Worm (Caenorhabditis elegans) whole organism, L4 larva: ENCODE data around the gene F46F5.15.

Source experiments
- D1046.2 ChIP-seq: fragments of 200-800 bp; sonication (Bioruptor generic); IDR thresholded peaks from 2 replicates; pipeline ENCODE4 v1.3.6; 2022; ENCODE audit warnings: missing genetic modification characterization, missing compliant biosample characterization
- F37D6.2 ChIP-seq: sonication (generic microtip); optimal IDR thresholded peaks from 2 replicates; lab custom pipeline; 2016; ENCODE audit warnings: mild to moderate bottlenecking, missing genetic modification characterization, missing compliant biosample characterization
- F44E2.7 ChIP-seq: fragments of 200-800 bp; sonication (Bioruptor generic); IDR thresholded peaks from 2 replicates; pipeline ENCODE4 v2.1.2; 2022; ENCODE audit warnings: missing genetic modification characterization, missing compliant biosample characterization
- F49E8.2 ChIP-seq: sonication (generic microtip); optimal IDR thresholded peaks from 2 replicates; lab custom pipeline; 2016; ENCODE audit warnings: missing compliant biosample characterization, mild to moderate bottlenecking, missing genetic modification characterization, borderline replicate concordance
- T20F7.1 ChIP-seq: fragments of 200-800 bp; sonication (Bioruptor generic); optimal IDR thresholded peaks from 2 replicates; lab custom pipeline; 2018; ENCODE audit warnings: mild to moderate bottlenecking, missing genetic modification characterization, missing compliant biosample characterization
- Y75B8A.6 ChIP-seq: fragments of 200-800 bp; sonication (Bioruptor generic); IDR thresholded peaks from 2 replicates; pipeline ENCODE4 v1.3.6; 2022; ENCODE audit warnings: missing genetic modification reagents, missing genetic modification characterization, missing compliant biosample characterization
- attf-4 ChIP-seq: sonication (generic microtip); optimal IDR thresholded peaks from 3 replicates; lab custom pipeline; 2017; ENCODE audit warnings: missing biosample characterization, missing genetic modification characterization
- ceh-20 ChIP-seq: fragments of 200-800 bp; sonication (Bioruptor generic); IDR thresholded peaks from 2 replicates; pipeline ENCODE4 v1.3.6; 2022; ENCODE audit warnings: missing genetic modification reagents, missing genetic modification characterization, missing compliant biosample characterization
- ceh-32 ChIP-seq: sonication (generic microtip); optimal IDR thresholded peaks from 2 replicates; lab custom pipeline; 2016; ENCODE audit warnings: mild to moderate bottlenecking, missing genetic modification characterization, missing compliant biosample characterization; ENCODE audit not compliant: poor library complexity
- ceh-44 ChIP-seq: fragments of 200-800 bp; sonication (Bioruptor generic); IDR thresholded peaks from 2 replicates; pipeline ENCODE4 v1.3.6; 2022; ENCODE audit warnings: missing genetic modification reagents, missing genetic modification characterization, missing compliant biosample characterization
- ceh-62 ChIP-seq: sonication (generic microtip); optimal IDR thresholded peaks from 2 replicates; lab custom pipeline; 2017; ENCODE audit warnings: missing biosample characterization, missing genetic modification characterization
- ceh-82 ChIP-seq: sonication (generic microtip); optimal IDR thresholded peaks from 2 replicates; lab custom pipeline; 2017; ENCODE audit warnings: missing biosample characterization, missing genetic modification characterization
- ces-1 ChIP-seq: fragments of 150-350 bp; sonication (generic microtip); optimal IDR thresholded peaks from 4 replicates; lab custom pipeline; 2014; ENCODE audit warnings: missing biosample characterization, missing genetic modification reagents, missing genetic modification characterization
- ctbp-1 ChIP-seq: fragments of 200-800 bp; sonication (Bioruptor generic); IDR thresholded peaks from 2 replicates; pipeline ENCODE4 v1.3.6; 2022; ENCODE audit warnings: missing genetic modification reagents, missing genetic modification characterization, missing compliant biosample characterization
- dmd-6 ChIP-seq: fragments of 200-800 bp; sonication (Bioruptor generic); IDR thresholded peaks from 2 replicates; pipeline ENCODE4 v1.3.6; 2022; ENCODE audit warnings: missing genetic modification reagents, missing genetic modification characterization, missing compliant biosample characterization
- dmd-8 ChIP-seq: fragments of 200-800 bp; sonication (Bioruptor generic); IDR thresholded peaks from 2 replicates; pipeline ENCODE4 v1.3.6; 2022; ENCODE audit warnings: missing genetic modification characterization, missing compliant biosample characterization
- dmd-9 ChIP-seq: fragments of 200-800 bp; sonication (Bioruptor generic); IDR thresholded peaks from 2 replicates; pipeline ENCODE4 v1.3.6; 2022; ENCODE audit warnings: missing genetic modification reagents, missing genetic modification characterization, missing compliant biosample characterization
- dpl-1 ChIP-seq: fragments of 150-350 bp; optimal IDR thresholded peaks from 2 replicates; lab custom pipeline; 2014; ENCODE audit warnings: missing biosample characterization, missing genetic modification reagents, missing genetic modification characterization
- duxl-1 ChIP-seq: sonication (generic microtip); optimal IDR thresholded peaks from 2 replicates; lab custom pipeline; 2016; ENCODE audit warnings: mild to moderate bottlenecking, missing genetic modification characterization, moderate library complexity, missing compliant biosample characterization; ENCODE audit not compliant: poor library complexity
- egl-43 ChIP-seq: fragments of 200-800 bp; sonication (Bioruptor generic); IDR thresholded peaks from 2 replicates; pipeline ENCODE4 v1.3.6; 2022; ENCODE audit warnings: missing genetic modification reagents, missing genetic modification characterization, missing compliant biosample characterization
- gei-8 ChIP-seq: fragments of 200-800 bp; sonication (Bioruptor generic); optimal IDR thresholded peaks from 2 replicates; lab custom pipeline; 2018; ENCODE audit warnings: mild to moderate bottlenecking, missing genetic modification characterization, missing compliant biosample characterization
- hif-1 ChIP-seq, 2 experiments: sonication (generic microtip); optimal IDR thresholded peaks; 2 replicates each; lab custom pipeline; 2016 to 2017; ENCODE audit warnings: missing compliant biosample characterization in 2 of 2, missing genetic modification characterization in 2 of 2, missing genetic modification reagents in 2 of 2, missing genotype in 2 of 2, mild to moderate bottlenecking in 1 of 2
- hlh-11 ChIP-seq: fragments of 200-800 bp; sonication (Bioruptor generic); optimal IDR thresholded peaks from 2 replicates; lab custom pipeline; 2018; ENCODE audit warnings: mild to moderate bottlenecking, missing genetic modification characterization, missing compliant biosample characterization
- hlh-30 ChIP-seq: sonication (generic microtip); optimal IDR thresholded peaks from 2 replicates; lab custom pipeline; 2017; ENCODE audit warnings: antibody characterized with exemption, mild to moderate bottlenecking, missing genetic modification characterization, missing compliant biosample characterization; ENCODE audit not compliant: insufficient read depth
- jun-1 ChIP-seq: fragments of 150-350 bp; optimal IDR thresholded peaks from 2 replicates; lab custom pipeline; 2014; ENCODE audit warnings: missing biosample characterization, missing genetic modification reagents, missing genetic modification characterization
- lin-15B ChIP-seq: fragments of 150-350 bp; sonication (generic microtip); optimal IDR thresholded peaks from 3 replicates; lab custom pipeline; 2014; ENCODE audit warnings: missing biosample characterization, missing genetic modification characterization
- lin-29 ChIP-seq: fragments of 200-800 bp; sonication (Bioruptor generic); IDR thresholded peaks from 2 replicates; pipeline ENCODE4 v1.3.6; 2022; ENCODE audit warnings: missing genetic modification reagents, missing genetic modification characterization, missing compliant biosample characterization
- madf-5 ChIP-seq, 2 experiments: fragments of 200-800 bp; sonication (Bioruptor generic); IDR thresholded peaks; 2 replicates each; pipeline ENCODE4 v1.3.6; 2022; ENCODE audit warnings: missing compliant biosample characterization in 2 of 2, missing genetic modification characterization in 2 of 2
- madf-9 ChIP-seq: fragments of 200-800 bp; sonication (Bioruptor generic); conservative IDR thresholded peaks from 2 replicates; pipeline ENCODE4 v1.3.6; 2022; ENCODE audit warnings: missing genetic modification reagents, missing genetic modification characterization, missing compliant biosample characterization
- mdl-1 ChIP-seq, 2 experiments: fragments of 150-350 bp in 1 of 2; sonication (generic microtip) in 1 of 2; optimal IDR thresholded peaks; 2 replicates each; lab custom pipeline; 2014 to 2017; ENCODE audit warnings: missing biosample characterization in 2 of 2, missing genetic modification characterization in 2 of 2
- nhr-10 ChIP-seq: fragments of 150-350 bp; optimal IDR thresholded peaks from 2 replicates; lab custom pipeline; 2014; ENCODE audit warnings: missing biosample characterization, missing genetic modification characterization
- nhr-102 ChIP-seq: sonication (generic microtip); optimal IDR thresholded peaks from 2 replicates; lab custom pipeline; 2016; ENCODE audit warnings: mild to moderate bottlenecking, missing genetic modification characterization, moderate library complexity, missing compliant biosample characterization
- nhr-11 ChIP-seq: fragments of 150-350 bp; optimal IDR thresholded peaks from 2 replicates; lab custom pipeline; 2014; ENCODE audit warnings: missing biosample characterization, missing genetic modification characterization
- nhr-111 ChIP-seq: fragments of 200-800 bp; sonication (Bioruptor generic); optimal IDR thresholded peaks from 2 replicates; lab custom pipeline; 2018; ENCODE audit warnings: mild to moderate bottlenecking, missing genetic modification characterization, missing compliant biosample characterization
- nhr-237 ChIP-seq: sonication (generic microtip); optimal IDR thresholded peaks from 2 replicates; lab custom pipeline; 2017; ENCODE audit warnings: missing biosample characterization, missing genetic modification characterization
- nhr-28 ChIP-seq: fragments of 150-350 bp; optimal IDR thresholded peaks from 2 replicates; lab custom pipeline; 2014; ENCODE audit warnings: missing biosample characterization, missing genetic modification characterization
- nhr-6 ChIP-seq: fragments of 150-350 bp; optimal IDR thresholded peaks from 2 replicates; lab custom pipeline; 2014; ENCODE audit warnings: missing biosample characterization, missing genetic modification characterization
- nhr-77 ChIP-seq: fragments of 150-350 bp; optimal IDR thresholded peaks from 2 replicates; lab custom pipeline; 2014; ENCODE audit warnings: missing biosample characterization, missing genetic modification characterization
- pqm-1 ChIP-seq: sonication (generic microtip); optimal IDR thresholded peaks from 2 replicates; lab custom pipeline; 2017; ENCODE audit warnings: missing biosample characterization, missing genetic modification characterization
- sdz-12 ChIP-seq: fragments of 200-800 bp; sonication (Bioruptor generic); optimal IDR thresholded peaks from 2 replicates; lab custom pipeline; 2018; ENCODE audit warnings: mild to moderate bottlenecking, missing genetic modification characterization, missing compliant biosample characterization
- set-16 ChIP-seq: fragments of 200-800 bp; sonication (Bioruptor generic); IDR thresholded peaks from 2 replicates; pipeline ENCODE4 v1.3.6; 2022; ENCODE audit warnings: missing genetic modification reagents, missing genetic modification characterization, missing compliant biosample characterization
- snpc-1.2 ChIP-seq: fragments of 200-800 bp; sonication (Bioruptor generic); IDR thresholded peaks from 2 replicates; pipeline ENCODE4 v1.3.6; 2022; ENCODE audit warnings: missing genetic modification reagents, missing genetic modification characterization, missing compliant biosample characterization
- snpc-4 ChIP-seq: fragments of 150-350 bp; optimal IDR thresholded peaks from 2 replicates; lab custom pipeline; 2014; ENCODE audit warnings: missing biosample characterization, missing genetic modification characterization
- spr-3 ChIP-seq: fragments of 200-800 bp; sonication (Bioruptor generic); optimal IDR thresholded peaks from 2 replicates; lab custom pipeline; 2018; ENCODE audit warnings: mild to moderate bottlenecking, missing genetic modification characterization, missing compliant biosample characterization
- zip-11 ChIP-seq: fragments of 200-800 bp; sonication (Bioruptor generic); IDR thresholded peaks from 2 replicates; pipeline ENCODE4 v1.3.6; 2022; ENCODE audit warnings: missing genetic modification characterization, missing compliant biosample characterization
- ztf-11 ChIP-seq: fragments of 150-350 bp; optimal IDR thresholded peaks from 2 replicates; lab custom pipeline; 2014; ENCODE audit warnings: missing biosample characterization, missing genetic modification characterization
- ztf-7 ChIP-seq: fragments of 150-350 bp; optimal IDR thresholded peaks from 2 replicates; lab custom pipeline; 2014; ENCODE audit warnings: missing biosample characterization, missing genetic modification characterization

F46F5.15 gene

ce11 chrII:788139-788538 lies at the start of gene F46F5.15:
F46F5.15 (plus strand) TSS chrII:788439.
- TF ChIP-seq nhr-11 (no peak), Y75B8A.6 (GFP tag; lab: Robert Waterston, UW) (no peak), snpc-4 (tag; lab: Kevin White, UChicago) (no peak), ztf-11 (no peak), nhr-28 (tag; lab: Kevin White, UChicago) (no peak), ctbp-1 (GFP tag; lab: Robert Waterston, UW) (no peak), jun-1 (tag; lab: Kevin White, UChicago) (no peak), nhr-237 (tag; lab: Kevin White, UChicago) (no peak), D1046.2 (no peak), ceh-44 (no peak), dmd-9 (GFP tag; lab: Robert Waterston, UW) (no peak), attf-4 (tag; lab: Kevin White, UChicago) (no peak), nhr-6 (no peak), mdl-1 (tag; optimal IDR thresholded peaks at IDR 0.05; lab: Kevin White, UChicago) (no peak), ztf-7 (tag; lab: Kevin White, UChicago) (no peak), sdz-12 (GFP tag; lab: Kevin White, UChicago) (no peak), ceh-62 (tag; lab: Kevin White, UChicago) (no peak)

ce11 chrII:740808-741207 lies 47.4 kb upstream of the F46F5.15 start, which contains the start of gene fbxc-48:
fbxc-48 (minus strand) TSS chrII:740908.
- TF ChIP-seq F49E8.2 (tag; lab: Kevin White, UChicago) (no peak), dpl-1 (GFP tag; lab: Kevin White, UChicago) (no peak), D1046.2 (no peak), ces-1 (GFP tag; lab: Kevin White, UChicago) (no peak), ceh-32 (tag; lab: Kevin White, UChicago) (no peak), madf-9 (GFP tag; lab: Robert Waterston, UW) (no peak), lin-29 (GFP tag; lab: Robert Waterston, UW) (no peak)

- no peak for TF ChIP-seq ztf-7 (tag; lab: Kevin White, UChicago)
- no peak for TF ChIP-seq nhr-10
- no peak for TF ChIP-seq F37D6.2 (tag; lab: Kevin White, UChicago)
- no peak for TF ChIP-seq ctbp-1 (GFP tag; lab: Robert Waterston, UW)
- no peak for TF ChIP-seq snpc-1.2
- TF ChIP-seq spr-3 (GFP tag; lab: Kevin White, UChicago): no peak
- no peak for TF ChIP-seq T20F7.1 (GFP tag; lab: Kevin White, UChicago)
- no peak for TF ChIP-seq gei-8 (GFP tag; lab: Kevin White, UChicago)
- no peak for TF ChIP-seq zip-11 (GFP tag; lab: Robert Waterston, UW)
- no peak for TF ChIP-seq pqm-1 (tag; lab: Kevin White, UChicago)
- no peak for TF ChIP-seq dpl-1 (GFP tag; lab: Kevin White, UChicago)
- no peak for TF ChIP-seq hif-1 (tag; optimal IDR thresholded peaks at IDR 0.05; lab: Kevin White, UChicago)
- TF ChIP-seq nhr-102: no peak
- TF ChIP-seq madf-5 (GFP tag; IDR thresholded peaks at IDR 0.05; lab: Robert Waterston, UW): no peak
- TF ChIP-seq nhr-111: no peak
- no peak for TF ChIP-seq lin-15B (tag; lab: Kevin White, UChicago)
- no peak for TF ChIP-seq Y75B8A.6 (GFP tag; lab: Robert Waterston, UW)
- TF ChIP-seq hlh-11: no peak
- TF ChIP-seq dmd-8 (GFP tag; lab: Robert Waterston, UW): no peak
- peak; percentile 57; the same call in 1 of the 2 replicates for TF ChIP-seq egl-43 (GFP tag; lab: Robert Waterston, UW)
- TF ChIP-seq hlh-30: no peak
- no peak for TF ChIP-seq ceh-20 (GFP tag; lab: Robert Waterston, UW)
- TF ChIP-seq nhr-77 (tag; lab: Kevin White, UChicago): no peak
- no peak for TF ChIP-seq snpc-4 (tag; lab: Kevin White, UChicago)
- TF ChIP-seq F49E8.2 (tag; lab: Kevin White, UChicago): no peak
- no peak for TF ChIP-seq duxl-1 (tag; lab: Kevin White, UChicago)
- TF ChIP-seq F44E2.7: 0 out of 2 replicates have a peak, but pooled peaks have one; percentile 44
- peak; percentile 34; the same call in 1 of the 2 replicates for TF ChIP-seq set-16
- no peak for TF ChIP-seq ceh-82
- TF ChIP-seq dmd-6 (GFP tag; lab: Robert Waterston, UW): no peak
Measured at ce11 chrII:750155-750554, 38.1 kb upstream of the F46F5.15 start, which contains the start of gene snt-6. snt-6 (minus strand) TSS chrII:750212.
